Fruit fly (Drosophila melanogaster) whole organism, embryonic: ENCODE results near the gene zld.
A peak's percentile ranks its signal among the peaks of the same experiment; 100 is the strongest.

Experiments used
- ATbp ChIP-seq: fragments of 200-800 bp; sonication (Bioruptor generic); optimal IDR thresholded peaks from 2 replicates; lab custom pipeline; 2017; ENCODE audit warnings: missing biosample characterization, mild to moderate bottlenecking, missing genetic modification characterization, missing genetic modification reagents
- Blimp-1 ChIP-seq: fragments of 200-800 bp; sonication (Bioruptor generic); optimal IDR thresholded peaks from 3 replicates; lab custom pipeline; 2018; ENCODE audit warnings: missing biosample characterization, missing genetic modification characterization, mild to moderate bottlenecking, moderate library complexity, missing genetic modification reagents
- BtbVII ChIP-seq: fragments of 200-800 bp; sonication (Bioruptor generic); optimal IDR thresholded peaks from 3 replicates; lab custom pipeline; 2017; ENCODE audit warnings: missing biosample characterization, mild to moderate bottlenecking, missing genetic modification characterization
- CG10209 ChIP-seq: fragments of 200-800 bp; sonication (Bioruptor generic); optimal IDR thresholded peaks from 3 replicates; lab custom pipeline; 2017; ENCODE audit warnings: missing biosample characterization, mild to moderate bottlenecking, missing genetic modification characterization, missing genetic modification reagents
- CG11504 ChIP-seq: fragments of 200-800 bp; sonication (Bioruptor generic); optimal IDR thresholded peaks from 3 replicates; lab custom pipeline; 2019; ENCODE audit warnings: missing biosample characterization, mild to moderate bottlenecking, missing genetic modification characterization, moderate library complexity
- CG12391 ChIP-seq: fragments of 200-800 bp; sonication (Bioruptor generic); optimal IDR thresholded peaks from 3 replicates; lab custom pipeline; 2018; ENCODE audit warnings: missing biosample characterization, mild to moderate bottlenecking, missing genetic modification characterization, moderate library complexity
- CG12659 ChIP-seq: fragments of 200-800 bp; sonication (Bioruptor generic); optimal IDR thresholded peaks from 3 replicates; lab custom pipeline; 2017; ENCODE audit warnings: mild to moderate bottlenecking, missing biosample characterization, missing genetic modification reagents, missing genetic modification characterization
- CG13296 ChIP-seq: fragments of 200-800 bp; sonication (Bioruptor generic); optimal IDR thresholded peaks from 3 replicates; lab custom pipeline; 2018; ENCODE audit warnings: missing biosample characterization, mild to moderate bottlenecking, missing genetic modification characterization
- CG14710 ChIP-seq: fragments of 200-800 bp; sonication (Bioruptor generic); optimal IDR thresholded peaks from 3 replicates; lab custom pipeline; 2019; ENCODE audit warnings: missing biosample characterization, mild to moderate bottlenecking, missing genetic modification characterization, moderate library complexity
- CG14860 ChIP-seq: fragments of 200-800 bp; sonication (Bioruptor generic); IDR thresholded peaks from 3 replicates; pipeline ENCODE4 v1.3.6; 2022; ENCODE audit warnings: missing biosample characterization, missing genetic modification characterization; ENCODE audit not compliant: partially characterized antibody
- CG17361 ChIP-seq: fragments of 200-800 bp; sonication (Bioruptor generic); IDR thresholded peaks from 3 replicates; pipeline ENCODE4 v1.3.6; 2022; ENCODE audit warnings: missing biosample characterization, missing genetic modification characterization
- CG17829 ChIP-seq: fragments of 200-800 bp; optimal IDR thresholded peaks from 2 replicates; lab custom pipeline; 2019; ENCODE audit warnings: missing biosample characterization, mild to moderate bottlenecking, missing genetic modification characterization, moderate library complexity
- CG18599 ChIP-seq: fragments of 200-800 bp; sonication (Bioruptor generic); optimal IDR thresholded peaks from 3 replicates; lab custom pipeline; 2017; ENCODE audit warnings: missing biosample characterization, missing genetic modification characterization, mild to moderate bottlenecking, moderate library complexity, missing genetic modification reagents
- CG2120 ChIP-seq: fragments of 200-800 bp; sonication (Bioruptor generic); optimal IDR thresholded peaks from 3 replicates; lab custom pipeline; 2016; ENCODE audit warnings: missing biosample characterization, missing genetic modification characterization
- CG30403 ChIP-seq: fragments of 200-800 bp; sonication (Bioruptor generic); optimal IDR thresholded peaks from 3 replicates; lab custom pipeline; 2016; ENCODE audit warnings: missing biosample characterization, missing genetic modification characterization
- CG30431 ChIP-seq: fragments of 200-800 bp; sonication (Bioruptor generic); optimal IDR thresholded peaks from 2 replicates; lab custom pipeline; 2017; ENCODE audit warnings: missing biosample characterization, missing genetic modification characterization
- CG31441 ChIP-seq: fragments of 200-800 bp; sonication (Bioruptor generic); IDR thresholded peaks from 2 replicates; pipeline ENCODE4 v1.3.6; 2022; ENCODE audit warnings: missing biosample characterization, missing genetic modification characterization
- CG34224 ChIP-seq: fragments of 200-800 bp; sonication (Bioruptor generic); IDR thresholded peaks from 3 replicates; pipeline ENCODE4 v1.3.6; 2022; ENCODE audit warnings: missing biosample characterization, missing genetic modification characterization; ENCODE audit not compliant: partially characterized antibody
- CG4854 ChIP-seq: fragments of 200-800 bp; sonication (Bioruptor generic); optimal IDR thresholded peaks from 2 replicates; lab custom pipeline; 2016; ENCODE audit warnings: missing biosample characterization, missing genetic modification characterization, inconsistent platforms
- CG7556 ChIP-seq: fragments of 200-800 bp; sonication (Bioruptor generic); optimal IDR thresholded peaks from 2 replicates; lab custom pipeline; 2017; ENCODE audit warnings: missing biosample characterization, mild to moderate bottlenecking, missing genetic modification characterization
- CG7839 ChIP-seq: fragments of 200-800 bp; sonication (Bioruptor generic); optimal IDR thresholded peaks from 3 replicates; lab custom pipeline; 2018; ENCODE audit warnings: missing biosample characterization, mild to moderate bottlenecking, missing genetic modification characterization, moderate library complexity
- CkIIα-i1 ChIP-seq: fragments of 200-800 bp; sonication (Bioruptor generic); IDR thresholded peaks from 2 replicates; pipeline ENCODE4 v1.3.6; 2022; ENCODE audit warnings: missing biosample characterization, missing genetic modification characterization
- CoRest ChIP-seq: fragments of 200-800 bp; sonication (Bioruptor generic); optimal IDR thresholded peaks from 3 replicates; lab custom pipeline; 2018; ENCODE audit warnings: missing biosample characterization, mild to moderate bottlenecking, missing genetic modification characterization, moderate library complexity
- Jarid2 ChIP-seq: fragments of 200-800 bp; sonication (Bioruptor generic); optimal IDR thresholded peaks from 3 replicates; lab custom pipeline; 2017; ENCODE audit warnings: mild to moderate bottlenecking, missing biosample characterization, missing genetic modification reagents, missing genetic modification characterization
- MTF-1 ChIP-seq: fragments of 200-800 bp; sonication (Bioruptor generic); optimal IDR thresholded peaks from 2 replicates; lab custom pipeline; 2018; ENCODE audit warnings: missing biosample characterization, mild to moderate bottlenecking, missing genetic modification characterization, borderline replicate concordance
- Med ChIP-seq: fragments of 200-800 bp; sonication (Bioruptor generic); peaks from one replicate; lab custom pipeline; 2016; ENCODE audit warnings: missing biosample characterization, missing genetic modification characterization, mild to moderate bottlenecking, inconsistent platforms, moderate library complexity
- Oli ChIP-seq: fragments of 200-800 bp; sonication (Bioruptor generic); optimal IDR thresholded peaks from 2 replicates; lab custom pipeline; 2018; ENCODE audit warnings: missing biosample characterization, mild to moderate bottlenecking, missing genetic modification characterization, moderate library complexity
- Sox102F ChIP-seq: fragments of 200-800 bp; sonication (Bioruptor generic); optimal IDR thresholded peaks from 2 replicates; lab custom pipeline; 2018; ENCODE audit warnings: missing biosample characterization, mild to moderate bottlenecking, missing genetic modification characterization, moderate library complexity
- Tbp ChIP-seq: fragments of >200 bp; optimal IDR thresholded peaks from 2 replicates; lab custom pipeline; 2018; ENCODE audit warnings: missing biosample characterization, missing genetic modification characterization
- croc ChIP-seq: fragments of 200-800 bp; sonication (Bioruptor generic); conservative IDR thresholded peaks from 3 replicates; pipeline ENCODE4 v1.3.6; 2022; ENCODE audit warnings: missing biosample characterization, missing genetic modification characterization
- gem ChIP-seq: fragments of 200-800 bp; sonication (Bioruptor generic); optimal IDR thresholded peaks from 2 replicates; lab custom pipeline; 2019; ENCODE audit warnings: missing biosample characterization, mild to moderate bottlenecking, missing genetic modification characterization, moderate library complexity
- grau ChIP-seq: fragments of 200-800 bp; optimal IDR thresholded peaks from 3 replicates; lab custom pipeline; 2019; ENCODE audit warnings: missing biosample characterization, mild to moderate bottlenecking, missing genetic modification characterization, moderate library complexity
- hth ChIP-seq: fragments of >200 bp; optimal IDR thresholded peaks from 2 replicates; lab custom pipeline; 2017; ENCODE audit warnings: inconsistent platforms
- jing ChIP-seq: fragments of 200-800 bp; sonication (Bioruptor generic); optimal IDR thresholded peaks from 2 replicates; lab custom pipeline; 2018; ENCODE audit warnings: missing biosample characterization, mild to moderate bottlenecking, missing genetic modification characterization
- lab ChIP-seq: fragments of 200-800 bp; sonication (Bioruptor generic); optimal IDR thresholded peaks from 3 replicates; lab custom pipeline; 2017; ENCODE audit warnings: missing biosample characterization, missing genetic modification characterization, mild to moderate bottlenecking, moderate library complexity, missing genetic modification reagents
- otp ChIP-seq: fragments of 200-800 bp; sonication (Bioruptor generic); IDR thresholded peaks from 3 replicates; pipeline ENCODE4, ENCODE4 v1.3.6; 2022; ENCODE audit warnings: missing biosample characterization, missing genetic modification characterization
- pb ChIP-seq: fragments of 200-800 bp; sonication (Bioruptor generic); optimal IDR thresholded peaks from 3 replicates; lab custom pipeline; 2016; ENCODE audit warnings: missing biosample characterization, missing genetic modification characterization
- pita ChIP-seq: fragments of 200-800 bp; sonication (Bioruptor generic); optimal IDR thresholded peaks from 2 replicates; lab custom pipeline; 2017; ENCODE audit warnings: missing biosample characterization, mild to moderate bottlenecking, missing genetic modification characterization
- prd ChIP-seq, 3 experiments: fragments of >200 bp in 2 of 3; fragments of 200-800 bp in 1 of 3; sonication (Bioruptor generic) in 1 of 3; optimal IDR thresholded peaks in 2 of 3; IDR thresholded peaks in 1 of 3; 2 replicates in 2 of 3; 3 replicates in 1 of 3; pipeline versions ENCODE4 v1.3.6 to Lab custom; 2017 to 2022; ENCODE audit warnings: missing biosample characterization in 1 of 3, missing genetic modification characterization in 1 of 3
- row ChIP-seq: fragments of 200-800 bp; sonication (Bioruptor generic); IDR thresholded peaks from 3 replicates; pipeline ENCODE4 v1.3.6; 2022; ENCODE audit warnings: missing biosample characterization, missing genetic modification characterization
- ssp ChIP-seq: fragments of 200-800 bp; sonication (Bioruptor generic); IDR thresholded peaks from 2 replicates; pipeline ENCODE4 v1.3.6; 2022; ENCODE audit warnings: missing biosample characterization, missing genetic modification characterization
- stwl ChIP-seq: fragments of 200-800 bp; sonication (Bioruptor generic); optimal IDR thresholded peaks from 3 replicates; lab custom pipeline; 2018; ENCODE audit warnings: missing biosample characterization, mild to moderate bottlenecking, missing genetic modification characterization, moderate library complexity
- tgo ChIP-seq: fragments of 200-800 bp; sonication (Bioruptor generic); IDR thresholded peaks from 3 replicates; pipeline ENCODE4 v1.3.6; 2022; ENCODE audit warnings: missing biosample characterization, missing genetic modification characterization
- tx ChIP-seq: fragments of 200-800 bp; sonication (Bioruptor generic); optimal IDR thresholded peaks from 2 replicates; lab custom pipeline; 2016; ENCODE audit warnings: missing biosample characterization, missing genetic modification characterization
- vfl ChIP-seq: fragments of 200-800 bp; sonication (Bioruptor generic); optimal IDR thresholded peaks from 2 replicates; lab custom pipeline; 2016; ENCODE audit warnings: missing biosample characterization, missing genetic modification characterization

The zld gene

DNA sequence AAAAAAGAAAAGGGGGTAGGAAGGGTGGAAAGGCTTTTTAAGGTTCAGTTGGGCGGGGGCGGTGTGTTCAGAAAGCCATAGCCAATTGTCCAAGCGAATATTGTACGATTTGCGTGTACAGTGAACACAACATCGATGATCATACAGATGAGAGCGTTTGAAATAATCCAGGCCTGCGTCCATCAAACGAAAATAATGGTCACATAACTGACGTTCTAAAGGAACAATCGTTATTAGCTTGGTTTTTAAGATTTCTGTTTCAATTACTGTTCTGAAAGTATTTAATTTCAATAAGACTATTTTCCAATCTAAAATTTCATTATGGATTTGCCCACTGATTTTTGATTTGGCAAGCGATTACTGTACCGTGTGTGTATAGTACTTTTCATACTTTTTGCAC is 41.8 kb upstream of the zld start (continued):
- TF ChIP-seq Med (GFP tag; lab: Kevin White, UChicago), result peak; percentile 60
- peak; percentile 4 for TF ChIP-seq CoRest (tag; lab: Kevin White, UChicago)
- no peak for TF ChIP-seq otp (GFP tag; lab: Robert Waterston, UW)
- peak; percentile 32 for TF ChIP-seq CG18599 (GFP tag; lab: Kevin White, UChicago)
- peak; percentile 24 for TF ChIP-seq CG7556 (GFP tag; lab: Kevin White, UChicago)
- TF ChIP-seq row, result peak; percentile 30; the same call in 1 of the 3 replicates

DNA sequence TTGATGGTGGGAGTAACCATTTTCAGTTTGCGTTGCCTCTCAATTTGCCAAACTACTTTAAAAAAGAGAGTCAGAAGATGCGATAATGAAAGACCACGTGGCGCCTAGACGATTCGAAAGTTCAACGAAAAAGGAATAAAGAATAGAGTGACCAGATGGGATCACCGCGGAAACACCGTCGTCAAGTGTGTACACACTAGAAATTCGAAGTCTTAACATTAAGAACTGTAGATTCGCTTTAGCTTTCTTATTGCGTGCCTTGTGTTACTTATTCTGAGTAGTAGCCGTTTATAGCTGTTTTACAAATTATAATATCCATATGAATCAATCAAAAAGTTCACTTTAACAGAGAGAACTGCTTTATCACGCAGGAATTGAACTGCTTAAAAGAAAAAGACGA is 40.6 kb upstream of the zld start, which contains the start of gene SkpE:
Gene SkpE, minus strand, starts transcription at position 101 of the 400 bp plus-strand sequence.
- TF ChIP-seq stwl (tag; lab: Kevin White, UChicago) (peak; percentile 15), BtbVII (no peak), CG14710 (peak; percentile 83)

DNA sequence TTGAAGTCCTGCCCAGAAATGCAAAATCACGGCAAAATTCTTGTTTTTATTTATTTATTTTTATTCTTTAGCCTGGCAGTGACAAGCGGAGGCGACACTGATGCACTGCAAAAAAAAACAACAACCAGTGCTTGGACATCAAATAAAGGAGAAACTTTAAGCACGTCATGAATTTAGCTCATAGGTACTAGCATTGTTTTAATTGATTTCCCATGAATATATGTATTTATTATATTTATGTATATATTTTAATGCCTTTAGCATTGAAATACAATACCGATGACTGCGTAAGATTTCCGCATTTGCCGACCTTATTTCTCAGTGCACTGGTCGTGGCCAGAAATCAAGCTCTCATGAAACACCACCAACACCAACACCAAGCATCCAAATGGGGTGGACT is 35.3 kb upstream of the zld start:
- TF ChIP-seq Tbp (GFP tag; lab: Kevin White, UChicago), result no peak
- peak; percentile 9 for TF ChIP-seq CG30403 (GFP tag; lab: Kevin White, UChicago)
- no peak for TF ChIP-seq CG30431 (GFP tag; lab: Kevin White, UChicago)
- TF ChIP-seq CG10209, result no peak
- TF ChIP-seq CG12659, result peak; percentile 4
- peak; percentile 1 for TF ChIP-seq CG13296 (GFP tag; lab: Kevin White, UChicago)
- no peak for TF ChIP-seq jing
- peak; percentile 31; the same call in 1 of the 3 replicates for TF ChIP-seq CG17361
- TF ChIP-seq CG4854, result no peak
- TF ChIP-seq CG2120 (GFP tag; lab: Kevin White, UChicago), result peak; percentile 3
- TF ChIP-seq CG11504 (tag; lab: Kevin White, UChicago), result peak; percentile 59
- TF ChIP-seq tx (GFP tag; lab: Kevin White, UChicago), result no peak
- peak; percentile 68 for TF ChIP-seq CG18599 (GFP tag; lab: Kevin White, UChicago)
- TF ChIP-seq Sox102F, result peak; percentile 40
- TF ChIP-seq lab, result peak; percentile 34
- TF ChIP-seq pb (GFP tag; lab: Kevin White, UChicago), result no peak
- peak; percentile 45 for TF ChIP-seq Oli (tag; lab: Kevin White, UChicago)
- peak; percentile 20 for TF ChIP-seq grau
- TF ChIP-seq prd (optimal IDR thresholded peaks at IDR 0.05; lab: Kevin White, UChicago), result no peak
- TF ChIP-seq prd (GFP tag; IDR thresholded peaks at IDR 0.05; lab: Robert Waterston, UW), result no peak
- TF ChIP-seq Blimp-1 (GFP tag; lab: Kevin White, UChicago), result peak; percentile 26
- TF ChIP-seq CG14860 (GFP tag; lab: Robert Waterston, UW), result no peak
- TF ChIP-seq pita (GFP tag; lab: Kevin White, UChicago), result no peak
- TF ChIP-seq tgo (GFP tag; lab: Robert Waterston, UW), result 0 out of 3 replicates have a peak, but pooled peaks have one; percentile 22
- TF ChIP-seq Jarid2 (GFP tag; lab: Kevin White, UChicago), result no peak
- peak; percentile 21 for TF ChIP-seq ATbp (GFP tag; lab: Kevin White, UChicago)
- TF ChIP-seq CG7556 (GFP tag; lab: Kevin White, UChicago), result peak; percentile 47
- TF ChIP-seq gem (tag; lab: Kevin White, UChicago), result peak; percentile 52
- TF ChIP-seq CG12391 (tag; lab: Kevin White, UChicago), result peak; percentile 7
- no peak for TF ChIP-seq CG17829 (tag; lab: Kevin White, UChicago)
- TF ChIP-seq vfl (GFP tag; lab: Kevin White, UChicago), result no peak
- TF ChIP-seq hth (lab: Kevin White, UChicago), result no peak
- no peak for TF ChIP-seq ssp (GFP tag; lab: Robert Waterston, UW)
- peak; percentile 42 for TF ChIP-seq CG7839
- no peak for TF ChIP-seq MTF-1 (GFP tag; lab: Kevin White, UChicago)
- TF ChIP-seq CG34224 (GFP tag; lab: Robert Waterston, UW), result no peak
- 0 out of 2 replicates have a peak, but pooled peaks have one; percentile 22 for TF ChIP-seq CG31441 (GFP tag; lab: Robert Waterston, UW)
- TF ChIP-seq CkIIα-i1 (GFP tag; lab: Robert Waterston, UW), result no peak
- peak; percentile 21; the same call in 2 of the 3 replicates for TF ChIP-seq croc (GFP tag; lab: Robert Waterston, UW)
